Worm (Caenorhabditis elegans): ENCODE data around the gene T05H4.4.

DNA sequence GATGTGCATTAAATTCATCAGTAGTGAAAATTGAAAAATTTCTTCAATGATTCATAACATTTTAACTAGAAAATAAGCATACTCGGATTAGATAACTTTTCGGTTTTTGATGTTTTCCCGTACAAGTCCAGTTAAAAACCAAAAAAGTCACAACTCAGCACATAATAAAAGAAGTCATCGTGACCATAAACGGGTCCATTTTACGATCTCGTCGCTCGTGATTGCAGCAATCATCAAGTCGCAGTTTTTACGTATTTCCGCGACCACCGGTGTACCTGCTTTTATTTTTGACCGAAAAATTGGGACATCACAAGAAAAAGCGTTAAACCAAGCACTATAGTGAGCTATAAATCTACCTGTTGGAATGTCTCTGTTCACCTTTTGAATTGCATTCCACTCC is 22.5 kb downstream of the T05H4.4 start:
- TF ChIP-seq ceh-13 (GFP tag; optimal IDR thresholded peaks at IDR 0.05) (no peak), ama-1 (optimal IDR thresholded peaks at IDR 0.05) (no peak), ets-7 (tag; optimal IDR thresholded peaks at IDR 0.05) (no peak), sea-1 (GFP tag; conservative IDR thresholded peaks at IDR 0.05) (no peak), scrt-1 (GFP tag; IDR thresholded peaks at IDR 0.05) (no peak), hmg-4 (GFP tag; optimal IDR thresholded peaks at IDR 0.05) (no peak)

Data from whole organism, early embryonic.